Fruit fly (Drosophila melanogaster) whole organism: Measurements from ENCODE around the gene SmD2.

Experiments used
- CG8478 ChIP-seq: fragments of >200 bp; optimal IDR thresholded peaks from 2 replicates; lab custom pipeline; 2018; ENCODE audit warnings: inconsistent platforms
- Dll ChIP-seq: fragments of >200 bp; optimal IDR thresholded peaks from 2 replicates; lab custom pipeline; 2017
- EcR ChIP-seq, 2 experiments: fragments of >200 bp; optimal IDR thresholded peaks; 2 replicates each; lab custom pipeline; 2017; ENCODE audit warnings: missing biosample characterization in 2 of 2, missing genetic modification characterization in 2 of 2, missing genetic modification reagents in 2 of 2
- pan ChIP-seq: fragments of >200 bp; optimal IDR thresholded peaks from 2 replicates; lab custom pipeline; 2017
- psq ChIP-seq: fragments of >200 bp; optimal IDR thresholded peaks from 2 replicates; lab custom pipeline; 2017
- usp ChIP-seq: fragments of >200 bp; optimal IDR thresholded peaks from 2 replicates; lab custom pipeline; 2017; ENCODE audit warnings: missing biosample characterization, missing genetic modification characterization, mixed read lengths

Gene SmD2

DNA sequence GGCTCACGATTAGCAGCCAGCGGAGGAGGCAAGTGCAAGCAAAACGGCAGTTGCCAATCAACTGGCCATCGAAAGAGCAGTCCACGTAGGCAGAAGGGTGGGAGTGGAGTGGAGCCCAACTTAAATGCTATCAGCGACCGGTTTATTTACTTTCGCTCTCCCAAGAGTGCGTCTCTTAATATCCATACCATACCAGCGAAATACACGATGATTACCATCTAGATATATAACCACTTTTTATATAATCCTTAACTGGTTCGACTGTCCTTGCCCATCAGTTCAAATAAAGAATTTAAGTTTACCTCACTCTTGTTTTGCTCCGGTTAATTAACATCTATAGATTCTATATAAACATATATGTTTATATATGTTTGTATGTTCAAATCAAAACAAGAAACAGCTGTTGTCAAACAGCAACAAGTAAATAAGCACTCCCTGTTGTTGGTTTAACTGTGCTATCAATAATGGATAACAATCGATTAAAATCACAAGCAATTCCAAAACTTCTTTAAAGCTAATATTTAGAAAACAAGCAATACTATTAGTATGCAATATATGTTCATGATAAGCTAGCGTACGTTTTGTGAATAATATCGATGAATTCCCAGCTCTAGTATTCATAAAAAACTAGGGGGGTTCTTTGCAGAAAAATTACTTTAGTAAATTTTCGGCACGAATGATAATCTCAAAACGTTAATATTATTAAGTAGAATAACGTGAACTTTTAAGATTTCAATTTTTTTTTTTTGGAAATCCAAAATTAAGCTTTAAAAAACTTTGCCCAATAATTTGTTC, 28.0 kb upstream of the SmD2 start:
- TF ChIP-seq psq (lab: Kevin White, UChicago) (no peak), pan (no peak), usp (GFP tag; lab: Kevin White, UChicago) (no peak), CG8478 (lab: Kevin White, UChicago) (no peak), EcR (GFP tag; optimal IDR thresholded peaks at IDR 0.05; lab: Kevin White, UChicago) (no peak), Dll (no peak)

DNA sequence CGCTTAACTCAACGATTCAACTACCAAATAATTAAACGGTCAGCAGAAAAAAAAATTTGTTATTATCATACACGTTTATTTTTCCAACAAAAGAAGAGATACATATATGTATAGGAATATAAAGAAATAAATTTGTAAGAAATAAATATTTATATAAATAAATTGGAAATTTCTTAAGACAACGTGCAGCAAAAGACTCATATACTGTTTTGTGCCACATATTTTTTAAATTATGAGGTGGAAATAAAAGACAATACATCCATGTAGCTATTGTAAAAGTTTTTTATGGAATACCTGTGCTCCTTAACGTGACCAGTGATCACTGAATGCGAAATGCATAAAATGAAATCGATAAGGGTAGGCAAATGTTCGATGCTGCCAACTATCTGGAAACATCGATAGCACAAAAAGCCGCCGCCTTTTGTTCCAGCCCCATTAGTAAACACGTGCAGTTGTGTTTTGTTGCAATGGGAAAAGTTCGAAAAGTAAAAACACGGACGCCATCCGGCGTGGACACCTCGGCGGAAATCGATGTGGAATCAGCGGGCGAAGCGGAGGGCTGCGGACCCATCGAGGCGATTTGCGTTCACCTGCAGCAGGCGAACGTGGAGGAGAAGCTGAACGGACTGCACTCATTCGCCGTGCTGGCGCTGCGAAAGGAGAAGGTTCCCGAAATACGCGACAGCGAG, 23.0 kb upstream of the SmD2 start, which contains the start of gene CG10286:
CG10286 (plus strand) TSS at position 416 of the 689 bp plus-strand sequence.
- TF ChIP-seq EcR (GFP tag; optimal IDR thresholded peaks at IDR 0.05; lab: Kevin White, UChicago) = no peak
- TF ChIP-seq usp (GFP tag; lab: Kevin White, UChicago) = no peak
- no peak for TF ChIP-seq psq (lab: Kevin White, UChicago)
- TF ChIP-seq CG8478 (lab: Kevin White, UChicago) = no peak
- TF ChIP-seq Dll = no peak
- no peak for TF ChIP-seq pan

DNA sequence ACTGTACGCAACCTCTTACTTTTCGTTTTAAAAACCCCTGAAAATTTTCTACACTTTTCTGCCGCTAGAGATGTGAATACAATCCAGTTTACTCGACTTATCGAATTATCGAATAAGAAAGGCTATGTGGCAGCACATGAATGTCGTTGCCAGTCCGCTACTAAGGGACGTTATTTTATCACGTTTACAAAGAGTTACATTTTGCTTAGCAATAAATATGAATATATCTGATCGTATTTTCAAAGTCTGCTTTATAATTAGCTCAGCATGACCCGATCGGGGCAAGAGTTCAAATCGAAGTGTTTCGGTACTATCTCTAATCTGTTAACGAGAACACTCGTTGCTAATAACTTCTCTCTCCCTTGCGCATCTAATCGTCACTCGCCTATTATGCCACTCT, 22.4 kb upstream of the SmD2 start, which contains the start of gene CG42724:
CG42724 (minus strand) TSS at position 189 of the 400 bp plus-strand sequence.
- TF ChIP-seq psq (lab: Kevin White, UChicago) (no peak), pan (no peak), usp (GFP tag; lab: Kevin White, UChicago) (no peak), EcR (GFP tag; optimal IDR thresholded peaks at IDR 0.05; lab: Kevin White, UChicago) (no peak), CG8478 (lab: Kevin White, UChicago) (no peak), Dll (no peak)

DNA sequence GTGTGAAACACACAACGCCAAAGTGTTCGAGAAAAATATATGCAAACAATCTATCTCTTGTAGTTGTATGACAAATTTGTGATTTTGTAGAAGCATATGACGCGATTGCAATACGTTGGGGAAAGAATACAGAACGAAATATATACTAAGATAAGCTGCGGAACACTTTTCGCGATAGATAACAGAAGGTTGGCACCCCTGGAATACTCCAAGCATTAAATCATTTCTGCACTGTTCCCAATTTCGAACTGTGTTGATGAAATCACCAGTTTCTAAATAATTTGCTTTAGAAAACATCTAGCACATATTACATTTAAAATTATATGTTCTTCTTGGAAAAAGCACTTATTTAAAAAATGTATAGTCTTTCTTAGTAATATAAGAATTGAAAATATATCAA, 8.7 kb upstream of the SmD2 start:
- TF ChIP-seq pan (no peak), CG8478 (lab: Kevin White, UChicago) (no peak), usp (GFP tag; lab: Kevin White, UChicago) (no peak), Dll (no peak), EcR (GFP tag; optimal IDR thresholded peaks at IDR 0.05; lab: Kevin White, UChicago) (no peak), psq (lab: Kevin White, UChicago) (no peak)

DNA sequence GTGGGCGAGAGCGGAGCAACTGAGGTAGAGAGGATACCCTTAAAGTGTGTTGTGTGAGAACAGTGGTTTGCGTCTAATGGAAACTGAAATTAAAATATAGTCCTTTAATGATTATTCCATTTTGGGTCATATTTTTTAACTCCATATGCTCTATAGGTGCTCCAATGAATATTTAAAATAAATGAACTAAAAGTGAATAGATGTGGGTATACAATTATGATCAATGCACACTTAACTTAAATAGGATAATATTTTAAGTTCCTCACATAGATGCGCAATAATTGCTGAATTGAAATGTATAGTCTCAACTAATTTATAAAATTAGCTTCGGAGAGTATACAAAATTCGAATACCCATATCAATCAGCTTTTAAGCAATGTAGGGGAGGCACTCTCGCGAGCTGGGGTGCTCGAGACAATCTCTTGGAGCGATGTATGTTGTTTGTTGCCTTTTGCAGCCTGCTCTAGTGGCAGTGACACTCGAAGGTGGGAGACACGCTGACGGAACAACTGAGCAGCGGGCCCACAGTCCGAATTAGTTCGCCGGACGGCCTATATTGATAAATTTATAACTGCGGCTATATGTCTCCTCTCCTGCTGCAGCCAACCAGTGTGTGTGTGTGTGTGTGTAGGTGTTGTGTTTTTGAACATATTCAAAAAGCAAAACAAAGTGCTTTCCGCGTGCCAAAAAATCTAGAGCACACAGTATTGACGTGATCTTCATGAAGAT, 8.1 kb upstream of the SmD2 start:
- TF ChIP-seq usp (GFP tag; lab: Kevin White, UChicago) (no peak), EcR (GFP tag; optimal IDR thresholded peaks at IDR 0.05; lab: Kevin White, UChicago) (no peak), psq (lab: Kevin White, UChicago) (no peak), CG8478 (lab: Kevin White, UChicago) (no peak), Dll (no peak), pan (no peak)

DNA sequence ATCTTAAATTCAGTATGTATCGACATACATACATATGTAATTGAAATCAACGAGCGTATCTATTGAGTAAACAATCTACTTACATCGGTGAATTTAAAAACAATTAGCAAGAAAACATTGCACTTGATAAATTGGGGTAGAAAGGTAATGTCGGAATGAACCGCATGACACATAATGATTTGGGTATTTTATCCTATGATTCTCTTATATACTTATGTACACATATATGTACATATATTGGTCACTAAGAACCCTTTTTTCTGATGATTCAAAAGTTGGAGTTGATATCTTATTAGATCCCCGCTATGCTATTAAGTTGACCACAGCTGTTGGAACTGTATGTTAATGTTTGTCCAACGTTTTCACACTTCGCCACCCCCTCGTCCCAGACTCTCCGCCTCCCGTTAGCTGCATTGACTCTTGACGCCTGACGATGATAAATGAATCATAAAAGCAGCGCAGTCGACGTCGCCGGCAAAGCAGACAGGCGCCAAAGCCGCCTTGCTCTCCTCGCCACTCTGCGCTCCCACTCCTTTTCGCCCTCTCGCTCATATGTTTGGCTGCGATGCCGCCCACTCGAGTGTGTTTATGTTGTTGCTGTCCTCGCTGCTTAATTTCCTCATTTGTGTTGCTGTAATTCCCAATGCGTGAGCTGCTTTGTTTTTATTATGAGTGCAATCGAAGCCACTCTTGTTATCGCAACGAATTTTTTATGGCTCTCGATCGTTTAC, 7.3 kb upstream of the SmD2 start:
- TF ChIP-seq CG8478 (lab: Kevin White, UChicago) (no peak), usp (GFP tag; lab: Kevin White, UChicago) (no peak), EcR (GFP tag; optimal IDR thresholded peaks at IDR 0.05; lab: Kevin White, UChicago) (no peak), Dll (no peak), psq (lab: Kevin White, UChicago) (no peak)

DNA sequence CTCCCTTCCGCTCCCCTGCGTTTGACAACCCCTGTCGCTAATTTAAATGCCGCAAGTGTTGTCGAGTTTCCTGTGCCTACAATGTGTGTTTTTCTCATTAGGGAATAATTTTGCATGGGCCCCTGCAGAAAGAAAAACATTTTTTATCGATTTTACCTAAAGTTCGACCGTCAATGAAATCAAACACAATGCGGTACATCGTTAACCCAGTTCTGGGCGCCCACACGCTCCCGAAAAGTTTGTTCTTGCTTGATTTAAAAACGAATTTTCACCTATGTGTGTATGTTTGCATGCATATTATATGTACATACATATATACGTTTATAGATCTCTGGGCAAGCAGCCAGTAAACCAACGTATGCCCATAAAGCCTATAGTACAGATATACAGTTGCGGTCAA, 6.7 kb upstream of the SmD2 start:
- no peak for TF ChIP-seq psq (lab: Kevin White, UChicago)
- peak; percentile 31 for TF ChIP-seq pan

DNA sequence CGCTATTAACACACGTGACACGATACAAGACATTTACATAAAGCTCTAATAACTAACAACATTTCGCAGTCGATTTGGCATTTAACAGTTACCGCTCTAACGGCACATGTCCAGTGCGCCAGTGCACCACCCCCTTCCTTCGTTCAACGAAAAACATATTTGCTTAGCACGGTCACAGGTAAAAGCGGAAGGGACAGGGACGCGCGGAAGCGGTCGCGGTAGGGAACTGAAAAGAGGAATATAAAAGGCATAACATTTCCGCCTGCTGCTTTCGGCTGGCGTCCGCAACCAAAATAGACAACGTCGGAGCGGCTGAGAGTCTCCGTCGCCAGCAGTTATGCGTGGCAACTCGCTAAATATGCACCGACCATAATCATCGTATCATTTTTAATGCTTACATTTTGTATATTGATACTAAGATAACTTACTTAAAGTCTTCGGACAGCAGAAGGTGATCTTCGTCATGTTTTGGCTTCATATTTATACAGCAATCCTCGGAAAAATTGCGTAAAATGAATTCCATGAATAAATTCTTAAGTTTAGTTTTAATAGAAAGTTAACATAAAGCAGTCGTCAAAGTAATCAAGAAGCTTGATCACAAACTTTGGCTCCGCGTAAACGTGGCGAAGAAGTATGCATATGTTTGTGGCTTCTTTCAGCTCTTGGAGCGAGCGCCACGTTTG, 6.1 kb upstream of the SmD2 start:
- TF ChIP-seq EcR (GFP tag; optimal IDR thresholded peaks at IDR 0.05; lab: Kevin White, UChicago) (no peak), usp (GFP tag; lab: Kevin White, UChicago) (no peak), CG8478 (lab: Kevin White, UChicago) (no peak), psq (lab: Kevin White, UChicago) (no peak), pan (no peak), Dll (no peak)

DNA sequence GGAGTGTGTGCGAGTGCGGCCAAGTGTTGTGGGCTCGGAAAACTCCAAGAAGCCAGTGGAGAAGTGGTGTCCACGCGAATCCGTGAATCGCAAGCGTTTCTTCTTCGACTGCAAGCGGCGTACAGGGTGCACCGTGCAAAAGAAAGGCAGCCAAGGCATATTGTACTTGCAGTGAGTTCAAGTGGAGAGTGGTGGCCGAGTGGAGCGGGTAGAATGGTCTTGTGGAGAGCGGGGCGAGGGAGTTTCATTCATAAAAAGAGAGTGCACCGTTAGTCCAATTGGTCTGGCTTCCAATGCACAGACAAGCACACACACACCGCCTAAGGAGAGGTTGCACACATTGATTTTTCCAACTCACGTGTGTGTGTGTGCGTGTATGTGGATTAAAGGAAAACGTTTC, 5.5 kb upstream of the SmD2 start:
- TF ChIP-seq usp (GFP tag; lab: Kevin White, UChicago) (no peak), Dll (peak; percentile 23)

DNA sequence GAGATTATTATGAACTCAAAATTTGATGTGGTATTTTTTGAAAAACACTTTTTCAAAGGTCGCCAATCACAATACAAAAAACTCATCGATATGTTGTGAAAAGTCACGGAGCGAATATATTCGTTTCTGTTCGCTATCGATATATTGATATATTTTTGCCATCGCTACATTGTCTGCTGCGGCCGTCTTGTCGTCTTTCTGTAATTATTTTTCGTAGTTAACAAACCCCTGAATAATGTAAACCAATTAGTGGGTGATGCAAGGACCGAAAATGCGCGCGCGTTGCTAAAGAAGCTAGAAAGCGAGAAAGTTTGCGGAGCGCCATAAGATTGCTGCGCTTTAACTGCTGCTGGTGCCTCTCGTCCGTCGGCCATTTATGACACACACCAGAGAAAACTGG, 5.0 kb upstream of the SmD2 start, which contains the start of gene Pak:
Pak (plus strand) TSS at position 142 of the 400 bp plus-strand sequence.
- TF ChIP-seq usp (GFP tag; lab: Kevin White, UChicago) = no peak
- no peak for TF ChIP-seq EcR (GFP tag; optimal IDR thresholded peaks at IDR 0.05; lab: Kevin White, UChicago)
- no peak for TF ChIP-seq Dll
- no peak for TF ChIP-seq pan
- TF ChIP-seq CG8478 (lab: Kevin White, UChicago) = no peak
- no peak for TF ChIP-seq psq (lab: Kevin White, UChicago)

DNA sequence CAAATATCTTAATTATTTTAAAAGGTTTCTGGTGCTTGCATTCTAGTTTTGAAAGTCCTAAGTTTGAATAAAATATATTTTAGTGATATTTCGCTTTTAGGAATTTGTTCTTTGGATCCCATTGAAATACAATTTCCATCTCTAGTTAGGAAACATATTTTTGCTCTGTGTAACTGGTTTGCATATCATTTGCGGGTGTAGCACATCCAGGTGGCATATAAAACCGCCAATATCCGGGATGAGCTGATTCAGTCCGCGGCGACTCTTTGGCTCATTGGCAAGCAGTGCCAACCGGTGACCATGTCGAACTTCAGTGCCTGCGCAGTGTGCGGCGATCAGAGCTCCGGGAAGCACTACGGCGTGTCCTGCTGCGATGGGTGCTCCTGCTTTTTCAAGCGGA, 3.2 kb upstream of the SmD2 start, which contains the start of gene Hr83:
Hr83 (plus strand) TSS at position 301 of the 400 bp plus-strand sequence.
- TF ChIP-seq Dll (no peak), psq (lab: Kevin White, UChicago) (no peak), CG8478 (lab: Kevin White, UChicago) (no peak), EcR (GFP tag; optimal IDR thresholded peaks at IDR 0.05; lab: Kevin White, UChicago) (no peak), pan (no peak)
